Fruit fly (Drosophila melanogaster) whole organism, embryonic: ENCODE measurements around the gene CG15337.

ENCODE experiments used
- Bgb ChIP-seq: fragments of 200-800 bp; sonication (Bioruptor generic); IDR thresholded peaks from 2 replicates; pipeline ENCODE4 v1.3.6; 2022; ENCODE audit warnings: missing biosample characterization, missing genetic modification characterization; ENCODE audit not compliant: partially characterized antibody
- Blimp-1 ChIP-seq: fragments of 200-800 bp; sonication (Bioruptor generic); optimal IDR thresholded peaks from 3 replicates; lab custom pipeline; 2018; ENCODE audit warnings: missing biosample characterization, missing genetic modification characterization, mild to moderate bottlenecking, moderate library complexity, missing genetic modification reagents
- CG10959 ChIP-seq: fragments of 200-800 bp; sonication (Bioruptor generic); IDR thresholded peaks from 2 replicates; pipeline ENCODE4 v1.3.6; 2022; ENCODE audit warnings: missing biosample characterization, missing genetic modification characterization
- CG12659 ChIP-seq: fragments of 200-800 bp; sonication (Bioruptor generic); optimal IDR thresholded peaks from 3 replicates; lab custom pipeline; 2017; ENCODE audit warnings: mild to moderate bottlenecking, missing biosample characterization, missing genetic modification reagents, missing genetic modification characterization
- CG12769 ChIP-seq: fragments of 200-800 bp; sonication (Bioruptor generic); optimal IDR thresholded peaks from 2 replicates; lab custom pipeline; 2019; ENCODE audit warnings: missing biosample characterization, mild to moderate bottlenecking, missing genetic modification characterization, moderate library complexity
- CG13287 ChIP-seq: fragments of 200-800 bp; sonication (Bioruptor generic); IDR thresholded peaks from 2 replicates; pipeline ENCODE4 v1.3.6; 2022; ENCODE audit warnings: missing biosample characterization, missing genetic modification characterization; ENCODE audit not compliant: partially characterized antibody
- CG14441 ChIP-seq: fragments of 200-800 bp; sonication (Bioruptor generic); IDR thresholded peaks from 2 replicates; pipeline ENCODE4 v1.3.6; 2022; ENCODE audit warnings: missing biosample characterization, missing genetic modification characterization
- CG1529 ChIP-seq: fragments of 200-800 bp; sonication (Bioruptor generic); optimal IDR thresholded peaks from 3 replicates; lab custom pipeline; 2018; ENCODE audit warnings: missing biosample characterization, missing genetic modification characterization
- CG16813 ChIP-seq: fragments of 200-800 bp; sonication (Bioruptor generic); IDR thresholded peaks from 3 replicates; pipeline ENCODE4 v1.3.6; 2022; ENCODE audit warnings: missing biosample characterization, missing genetic modification characterization; ENCODE audit not compliant: partially characterized antibody
- CG17328 ChIP-seq: fragments of 200-800 bp; sonication (Bioruptor generic); IDR thresholded peaks from 2 replicates; pipeline ENCODE4 v1.3.6; 2022; ENCODE audit warnings: missing biosample characterization, missing genetic modification characterization
- CG18599 ChIP-seq: fragments of 200-800 bp; sonication (Bioruptor generic); optimal IDR thresholded peaks from 3 replicates; lab custom pipeline; 2017; ENCODE audit warnings: missing biosample characterization, missing genetic modification characterization, mild to moderate bottlenecking, moderate library complexity, missing genetic modification reagents
- CG2199 ChIP-seq: fragments of 200-800 bp; sonication (Bioruptor generic); IDR thresholded peaks from 3 replicates; pipeline ENCODE4 v1.3.6; 2022; ENCODE audit warnings: missing biosample characterization, missing genetic modification characterization
- CG34376 ChIP-seq: fragments of 200-800 bp; sonication (Bioruptor generic); optimal IDR thresholded peaks from 2 replicates; lab custom pipeline; 2018; ENCODE audit warnings: missing biosample characterization, mild to moderate bottlenecking, missing genetic modification characterization
- CG4360 ChIP-seq: fragments of 200-800 bp; sonication (Bioruptor generic); IDR thresholded peaks from 2 replicates; pipeline ENCODE4 v1.3.6; 2022; ENCODE audit warnings: missing biosample characterization, missing genetic modification characterization
- CG5953 ChIP-seq: fragments of 200-800 bp; sonication (Bioruptor generic); IDR thresholded peaks from 2 replicates; pipeline ENCODE4 v1.3.6; 2022; ENCODE audit warnings: missing biosample characterization, missing genetic modification characterization
- CG6654 ChIP-seq: fragments of 200-800 bp; sonication (Bioruptor generic); optimal IDR thresholded peaks from 2 replicates; lab custom pipeline; 2017; ENCODE audit warnings: missing biosample characterization, mild to moderate bottlenecking, missing genetic modification characterization
- CG6791 ChIP-seq: fragments of 200-800 bp; sonication (Bioruptor generic); IDR thresholded peaks from 3 replicates; pipeline ENCODE4 v1.3.6; 2022; ENCODE audit warnings: missing biosample characterization, missing genetic modification characterization; ENCODE audit not compliant: partially characterized antibody
- CG6854 ChIP-seq: fragments of 200-800 bp; sonication (Bioruptor generic); optimal IDR thresholded peaks from 3 replicates; lab custom pipeline; 2017; ENCODE audit warnings: missing biosample characterization, mild to moderate bottlenecking, missing genetic modification characterization
- CG7987 ChIP-seq: fragments of 200-800 bp; sonication (Bioruptor generic); optimal IDR thresholded peaks from 2 replicates; lab custom pipeline; 2018; ENCODE audit warnings: missing biosample characterization, mild to moderate bottlenecking, missing genetic modification characterization, moderate library complexity
- CG8944 ChIP-seq: fragments of 200-800 bp; sonication (Bioruptor generic); optimal IDR thresholded peaks from 3 replicates; lab custom pipeline; 2016; ENCODE audit warnings: missing biosample characterization, missing genetic modification characterization
- CoRest ChIP-seq: fragments of 200-800 bp; sonication (Bioruptor generic); optimal IDR thresholded peaks from 3 replicates; lab custom pipeline; 2018; ENCODE audit warnings: missing biosample characterization, mild to moderate bottlenecking, missing genetic modification characterization, moderate library complexity
- H15 ChIP-seq: fragments of 200-800 bp; sonication (Bioruptor generic); IDR thresholded peaks from 3 replicates; pipeline ENCODE4 v1.3.6; 2022; ENCODE audit warnings: missing biosample characterization, missing genetic modification characterization
- HLH4C ChIP-seq: fragments of 200-800 bp; sonication (Bioruptor generic); IDR thresholded peaks from 3 replicates; pipeline ENCODE4 v1.3.6; 2022; ENCODE audit warnings: missing biosample characterization, missing genetic modification characterization; ENCODE audit not compliant: partially characterized antibody
- HmgZ ChIP-seq: fragments of 200-800 bp; sonication (Bioruptor generic); optimal IDR thresholded peaks from 2 replicates; lab custom pipeline; 2018; ENCODE audit warnings: missing biosample characterization, mild to moderate bottlenecking, missing genetic modification characterization
- MBD-R2 ChIP-seq: fragments of 200-800 bp; sonication (Bioruptor generic); IDR thresholded peaks from 2 replicates; pipeline ENCODE4 v1.3.6; 2022; ENCODE audit warnings: missing biosample characterization, missing genetic modification characterization
- Med ChIP-seq: fragments of 200-800 bp; sonication (Bioruptor generic); peaks from one replicate; lab custom pipeline; 2016; ENCODE audit warnings: missing biosample characterization, missing genetic modification characterization, mild to moderate bottlenecking, inconsistent platforms, moderate library complexity
- Pdp1 ChIP-seq, 2 experiments: fragments of 200-800 bp; sonication (Bioruptor generic); optimal IDR thresholded peaks; 3 replicates each; lab custom pipeline; 2016; ENCODE audit warnings: missing biosample characterization in 2 of 2, missing genetic modification characterization in 2 of 2, mild to moderate bottlenecking in 1 of 2, moderate library complexity in 1 of 2
- Sin3A ChIP-seq: fragments of >200 bp; optimal IDR thresholded peaks from 2 replicates; lab custom pipeline; 2018
- TFAM ChIP-seq: fragments of 200-800 bp; sonication (Bioruptor generic); optimal IDR thresholded peaks from 2 replicates; lab custom pipeline; 2017; ENCODE audit warnings: missing biosample characterization, missing genetic modification characterization, inconsistent platforms
- Trl ChIP-seq, 3 experiments: fragments of >200 bp in 2 of 3; fragments of 200-800 bp in 1 of 3; sonication (Bioruptor generic) in 1 of 3; optimal IDR thresholded peaks; 2 replicates in 1 of 3; 3 replicates in 2 of 3; lab custom pipeline; 2016 to 2017; ENCODE audit warnings: missing biosample characterization in 1 of 3, missing genetic modification characterization in 1 of 3
- Xbp1 ChIP-seq: fragments of 200-800 bp; sonication (Bioruptor generic); optimal IDR thresholded peaks from 3 replicates; lab custom pipeline; 2016; ENCODE audit warnings: missing biosample characterization, mild to moderate bottlenecking, missing genetic modification characterization
- bbx ChIP-seq: fragments of 200-800 bp; sonication (Bioruptor generic); IDR thresholded peaks from 2 replicates; pipeline ENCODE4 v1.3.6; 2022; ENCODE audit warnings: missing biosample characterization, missing genetic modification characterization; ENCODE audit not compliant: partially characterized antibody
- cas ChIP-seq: fragments of 200-800 bp; sonication (Bioruptor generic); IDR thresholded peaks from 2 replicates; pipeline ENCODE4 v1.3.6; 2022; ENCODE audit warnings: missing biosample characterization, missing genetic modification characterization
- chm ChIP-seq: fragments of 200-800 bp; sonication (Bioruptor generic); IDR thresholded peaks from 2 replicates; pipeline ENCODE4 v1.3.6; 2022; ENCODE audit warnings: missing biosample characterization, missing genetic modification characterization
- emc ChIP-seq: fragments of 200-800 bp; sonication (Bioruptor generic); optimal IDR thresholded peaks from 2 replicates; lab custom pipeline; 2016; ENCODE audit warnings: missing biosample characterization, missing genetic modification characterization
- eve ChIP-seq, 2 experiments: fragments of >200 bp; optimal IDR thresholded peaks; 2 replicates each; lab custom pipeline; 2017; ENCODE audit warnings: missing biosample characterization in 2 of 2, missing genetic modification characterization in 2 of 2
- eyg ChIP-seq: fragments of 200-800 bp; sonication (Bioruptor generic); optimal IDR thresholded peaks from 3 replicates; lab custom pipeline; 2016; ENCODE audit warnings: missing biosample characterization, missing genetic modification characterization
- hkb ChIP-seq, 2 experiments: fragments of 200-800 bp in 1 of 2; fragments of >200 bp in 1 of 2; sonication (Bioruptor generic) in 1 of 2; IDR thresholded peaks in 1 of 2; optimal IDR thresholded peaks in 1 of 2; 2 replicates each; pipeline versions ENCODE4 v1.3.6 to Lab custom; 2017 to 2022; ENCODE audit warnings: missing biosample characterization in 1 of 2, missing genetic modification characterization in 1 of 2
- lmd ChIP-seq: fragments of 200-800 bp; sonication (Bioruptor generic); IDR thresholded peaks from 2 replicates; pipeline ENCODE4 v1.3.6; 2022; ENCODE audit warnings: missing biosample characterization, missing genetic modification characterization
- nerfin-2 ChIP-seq: fragments of 200-800 bp; sonication (Bioruptor generic); IDR thresholded peaks from 2 replicates; pipeline ENCODE4 v1.3.6; 2022; ENCODE audit warnings: missing biosample characterization, missing genetic modification characterization; ENCODE audit not compliant: partially characterized antibody
- org-1 ChIP-seq: fragments of 200-800 bp; sonication (Bioruptor generic); optimal IDR thresholded peaks from 2 replicates; lab custom pipeline; 2017; ENCODE audit warnings: missing biosample characterization, missing genetic modification characterization
- pzg ChIP-seq: fragments of 200-800 bp; sonication (Bioruptor generic); optimal IDR thresholded peaks from 3 replicates; lab custom pipeline; 2018; ENCODE audit warnings: missing biosample characterization, mild to moderate bottlenecking, missing genetic modification characterization, moderate library complexity
- row ChIP-seq: fragments of 200-800 bp; sonication (Bioruptor generic); IDR thresholded peaks from 3 replicates; pipeline ENCODE4 v1.3.6; 2022; ENCODE audit warnings: missing biosample characterization, missing genetic modification characterization
- shn ChIP-seq: fragments of 200-800 bp; sonication (Bioruptor generic); optimal IDR thresholded peaks from 3 replicates; lab custom pipeline; 2016; ENCODE audit warnings: missing biosample characterization, missing genetic modification characterization
- so ChIP-seq: fragments of 200-800 bp; sonication (Bioruptor generic); IDR thresholded peaks from 3 replicates; pipeline ENCODE4 v1.3.6; 2022; ENCODE audit warnings: missing biosample characterization, missing genetic modification characterization
- unpg ChIP-seq: fragments of 200-800 bp; sonication (Bioruptor generic); optimal IDR thresholded peaks from 3 replicates; lab custom pipeline; 2018; ENCODE audit warnings: missing biosample characterization, mild to moderate bottlenecking, missing genetic modification characterization, moderate library complexity
- wor ChIP-seq: fragments of 200-800 bp; sonication (Bioruptor generic); IDR thresholded peaks from 2 replicates; pipeline ENCODE4 v1.3.6; 2022; ENCODE audit warnings: missing biosample characterization, missing genetic modification characterization
- zfh1 ChIP-seq: fragments of 200-800 bp; sonication (Bioruptor generic); IDR thresholded peaks from 3 replicates; pipeline ENCODE4 v1.3.6; 2022; ENCODE audit warnings: missing biosample characterization, missing genetic modification characterization

Gene CG15337

dm6 chrX:8193017-8193556 is 33.2 kb downstream of the CG15337 start (continued):
- TF ChIP-seq Trl (optimal IDR thresholded peaks at IDR 0.05; lab: Kevin White, UChicago) (peak; percentile 28 to 58), Trl (GFP tag; optimal IDR thresholded peaks at IDR 0.05; lab: Kevin White, UChicago) (no peak), CG6654 (GFP tag; lab: Kevin White, UChicago) (peak; percentile 94), Sin3A (lab: Kevin White, UChicago) (no peak), CG10959 (GFP tag; lab: Robert Waterston, UW) (no peak), CG7987 (GFP tag; lab: Kevin White, UChicago) (peak; percentile 34), CG5953 (GFP tag; lab: Robert Waterston, UW) (peak; percentile 57; the same call in 1 of the 2 replicates), Med (peak; percentile 87), CG17328 (GFP tag; lab: Robert Waterston, UW) (peak; percentile 34; the same call in 1 of the 2 replicates), org-1 (GFP tag; lab: Kevin White, UChicago) (no peak), CG18599 (peak; percentile 43), pzg (no peak), so (GFP tag; lab: Robert Waterston, UW) (0 out of 3 replicates have a peak, but pooled peaks have one; percentile 31), CG1529 (GFP tag; lab: Kevin White, UChicago) (no peak), CG13287 (GFP tag; lab: Robert Waterston, UW) (peak; percentile 34; the same call in 1 of the 2 replicates), bbx (peak; percentile 39; the same call in 1 of the 2 replicates), CG8944 (GFP tag; lab: Kevin White, UChicago) (peak; percentile 4), CG14441 (GFP tag; lab: Robert Waterston, UW) (peak; percentile 45), row (peak; percentile 73), zfh1 (no peak), MBD-R2 (GFP tag; lab: Robert Waterston, UW) (no peak; the same call in 1 of the 2 replicates), eve (GFP tag; optimal IDR thresholded peaks at IDR 0.05; lab: Kevin White, UChicago) (no peak), HmgZ (tag; lab: Kevin White, UChicago) (peak; percentile 19), shn (no peak), CG4360 (GFP tag; lab: Robert Waterston, UW) (peak; percentile 67), CG12659 (GFP tag; lab: Kevin White, UChicago) (peak; percentile 7), Xbp1 (GFP tag; lab: Kevin White, UChicago) (peak; percentile 4), CG6854 (GFP tag; lab: Kevin White, UChicago) (peak; percentile 13), emc (no peak), Blimp-1 (GFP tag; lab: Kevin White, UChicago) (peak; percentile 3), chm (GFP tag; lab: Robert Waterston, UW) (no peak), unpg (GFP tag; lab: Kevin White, UChicago) (no peak), CG34376 (peak; percentile 26), hkb (optimal IDR thresholded peaks at IDR 0.05; lab: Kevin White, UChicago) (no peak), hkb (GFP tag; IDR thresholded peaks at IDR 0.05; lab: Robert Waterston, UW) (peak; percentile 48; the same call in 1 of the 2 replicates), lmd (GFP tag; lab: Robert Waterston, UW) (0 out of 2 replicates have a peak, but pooled peaks have one; percentile 6), wor (no peak), CG16813 (GFP tag; lab: Robert Waterston, UW) (no peak), CG6791 (GFP tag; lab: Robert Waterston, UW) (peak; percentile 41; the same call in 1 of the 3 replicates), Pdp1 (GFP tag; optimal IDR thresholded peaks at IDR 0.05; lab: Kevin White, UChicago) (peak in 1 of 2 experiments; percentile 19), Bgb (GFP tag; lab: Robert Waterston, UW) (peak; percentile 62; the same call in 1 of the 2 replicates), cas (GFP tag; lab: Robert Waterston, UW) (0 out of 2 replicates have a peak, but pooled peaks have one; percentile 30), TFAM (GFP tag; lab: Kevin White, UChicago) (no peak), HLH4C (GFP tag; lab: Robert Waterston, UW) (peak; percentile 50), H15 (GFP tag; lab: Robert Waterston, UW) (0 out of 3 replicates have a peak, but pooled peaks have one; percentile 24), nerfin-2 (0 out of 2 replicates have a peak, but pooled peaks have one; percentile 13), CG12769 (tag; lab: Kevin White, UChicago) (peak; percentile 6), CG2199 (GFP tag; lab: Robert Waterston, UW) (0 out of 3 replicates have a peak, but pooled peaks have one; percentile 53), CoRest (tag; lab: Kevin White, UChicago) (peak; percentile 7), eyg (GFP tag; lab: Kevin White, UChicago) (peak; percentile 8)
